Worm (Caenorhabditis elegans) whole organism, L3 larva: ENCODE results near the gene cutl-29.

Experiments
- ZK546.5 ChIP-seq: sonication (generic microtip); optimal IDR thresholded peaks from 2 replicates; lab custom pipeline; 2017; ENCODE audit warnings: missing biosample characterization, missing genetic modification characterization
- aly-2 ChIP-seq: fragments of 150-350 bp; optimal IDR thresholded peaks from 2 replicates; lab custom pipeline; 2014; ENCODE audit warnings: missing biosample characterization, missing genetic modification characterization
- ceh-16 ChIP-seq: sonication (generic microtip); optimal IDR thresholded peaks from 2 replicates; lab custom pipeline; 2017; ENCODE audit warnings: missing biosample characterization, missing genetic modification characterization
- ceh-28 ChIP-seq: fragments of 150-350 bp; optimal IDR thresholded peaks from 2 replicates; lab custom pipeline; 2014; ENCODE audit warnings: missing biosample characterization, missing genetic modification reagents, missing genetic modification characterization
- ceh-82 ChIP-seq: fragments of 150-350 bp; optimal IDR thresholded peaks from 2 replicates; lab custom pipeline; 2014; ENCODE audit warnings: missing biosample characterization, missing genetic modification characterization
- ceh-9 ChIP-seq: sonication (generic microtip); optimal IDR thresholded peaks from 2 replicates; lab custom pipeline; 2018; ENCODE audit warnings: missing biosample characterization, missing genetic modification characterization
- daf-12 ChIP-seq: fragments of 150-350 bp; optimal IDR thresholded peaks from 2 replicates; lab custom pipeline; 2014; ENCODE audit warnings: missing biosample characterization, missing genetic modification reagents, missing genetic modification characterization
- egl-27 ChIP-seq: sonication (generic microtip); optimal IDR thresholded peaks from 4 replicates; lab custom pipeline; 2017; ENCODE audit warnings: missing biosample characterization, missing genetic modification reagents, missing genetic modification characterization
- egl-5 ChIP-seq: fragments of 150-350 bp; optimal IDR thresholded peaks from 2 replicates; lab custom pipeline; 2017; ENCODE audit warnings: missing biosample characterization, missing genetic modification reagents, missing genetic modification characterization, inconsistent platforms
- elt-2 ChIP-seq: sonication (generic microtip); optimal IDR thresholded peaks from 2 replicates; lab custom pipeline; 2016; ENCODE audit warnings: missing genetic modification reagents, mild to moderate bottlenecking, missing genetic modification characterization, missing compliant biosample characterization
- elt-3 ChIP-seq, 3 experiments: fragments of 150-350 bp in 1 of 3; sonication (generic microtip) in 2 of 3; optimal IDR thresholded peaks; 2 replicates in 2 of 3; 4 replicates in 1 of 3; lab custom pipeline; 2014 to 2017; ENCODE audit warnings: missing biosample characterization in 3 of 3, missing genetic modification characterization in 3 of 3
- fkh-10 ChIP-seq: sonication (generic microtip); optimal IDR thresholded peaks from 2 replicates; lab custom pipeline; 2017; ENCODE audit warnings: missing biosample characterization, missing genetic modification reagents, missing genetic modification characterization
- fkh-2 ChIP-seq: fragments of 150-350 bp; optimal IDR thresholded peaks from 2 replicates; lab custom pipeline; 2014; ENCODE audit warnings: missing biosample characterization, missing genetic modification reagents, missing genetic modification characterization
- fos-1 ChIP-seq: fragments of 150-350 bp; optimal IDR thresholded peaks from 2 replicates; lab custom pipeline; 2014; ENCODE audit warnings: missing biosample characterization, missing genetic modification characterization
- hmg-11 ChIP-seq: sonication (generic microtip); optimal IDR thresholded peaks from 2 replicates; lab custom pipeline; 2016; ENCODE audit warnings: missing genetic modification characterization, missing compliant biosample characterization
- jun-1 ChIP-seq: fragments of 150-350 bp; optimal IDR thresholded peaks from 2 replicates; lab custom pipeline; 2014; ENCODE audit warnings: missing biosample characterization, missing genetic modification reagents, missing genetic modification characterization
- lin-15B ChIP-seq: fragments of 150-350 bp; optimal IDR thresholded peaks from 2 replicates; lab custom pipeline; 2014; ENCODE audit warnings: missing biosample characterization, missing genetic modification characterization
- lin-39 ChIP-seq: fragments of 150-350 bp; optimal IDR thresholded peaks from 2 replicates; lab custom pipeline; 2018; ENCODE audit warnings: missing biosample characterization, missing genetic modification reagents, missing genetic modification characterization
- lsy-12 ChIP-seq: sonication (generic microtip); optimal IDR thresholded peaks from 2 replicates; lab custom pipeline; 2016; ENCODE audit warnings: mild to moderate bottlenecking, missing genetic modification characterization, missing compliant biosample characterization
- mml-1 ChIP-seq: fragments of 150-350 bp; sonication (generic microtip); optimal IDR thresholded peaks from 3 replicates; lab custom pipeline; 2014; ENCODE audit warnings: missing biosample characterization, missing genetic modification characterization
- nfya-1 ChIP-seq: sonication (generic microtip); optimal IDR thresholded peaks from 2 replicates; lab custom pipeline; 2017; ENCODE audit warnings: missing genetic modification characterization, mild to moderate bottlenecking, missing compliant biosample characterization, antibody characterized with exemption, moderate library complexity; ENCODE audit not compliant: insufficient read depth
- nhr-11 ChIP-seq: fragments of 150-350 bp; optimal IDR thresholded peaks from 2 replicates; lab custom pipeline; 2014; ENCODE audit warnings: missing biosample characterization, missing genetic modification characterization
- nhr-12 ChIP-seq: fragments of 150-350 bp; optimal IDR thresholded peaks from 2 replicates; lab custom pipeline; 2014; ENCODE audit warnings: missing biosample characterization, missing genetic modification characterization
- nhr-23 ChIP-seq: fragments of 150-350 bp; optimal IDR thresholded peaks from 2 replicates; lab custom pipeline; 2014; ENCODE audit warnings: missing biosample characterization, missing genetic modification reagents, missing genetic modification characterization
- nhr-237 ChIP-seq: fragments of 150-350 bp; optimal IDR thresholded peaks from 2 replicates; lab custom pipeline; 2014; ENCODE audit warnings: missing biosample characterization, missing genetic modification characterization
- nhr-25 ChIP-seq: sonication (generic microtip); optimal IDR thresholded peaks from 2 replicates; lab custom pipeline; 2017; ENCODE audit warnings: missing biosample characterization, missing genetic modification characterization
- nhr-28 ChIP-seq: fragments of 150-350 bp; optimal IDR thresholded peaks from 2 replicates; lab custom pipeline; 2014; ENCODE audit warnings: missing biosample characterization, missing genetic modification characterization
- nhr-43 ChIP-seq: sonication (generic microtip); optimal IDR thresholded peaks from 2 replicates; lab custom pipeline; 2016; ENCODE audit warnings: mild to moderate bottlenecking, missing genetic modification characterization, missing compliant biosample characterization; ENCODE audit not compliant: poor library complexity, severe bottlenecking
- nhr-67 ChIP-seq: fragments of 150-350 bp; optimal IDR thresholded peaks from 2 replicates; lab custom pipeline; 2014; ENCODE audit warnings: missing biosample characterization, missing genetic modification characterization
- nhr-77 ChIP-seq: fragments of 150-350 bp; optimal IDR thresholded peaks from 2 replicates; lab custom pipeline; 2014; ENCODE audit warnings: missing biosample characterization, missing genetic modification characterization
- pha-4 ChIP-seq: fragments of 150-350 bp; optimal IDR thresholded peaks from 2 replicates; lab custom pipeline; 2014; ENCODE audit warnings: missing biosample characterization, missing genetic modification reagents, missing genetic modification characterization
- pqm-1 ChIP-seq: fragments of 150-350 bp; optimal IDR thresholded peaks from 2 replicates; lab custom pipeline; 2017; ENCODE audit warnings: missing biosample characterization, missing genetic modification characterization, inconsistent platforms
- sea-2 ChIP-seq: fragments of 150-350 bp; sonication (generic microtip); optimal IDR thresholded peaks from 4 replicates; lab custom pipeline; 2014; ENCODE audit warnings: missing biosample characterization, missing genetic modification reagents, missing genetic modification characterization
- snpc-4 ChIP-seq: fragments of 150-350 bp; optimal IDR thresholded peaks from 2 replicates; lab custom pipeline; 2014; ENCODE audit warnings: missing biosample characterization, missing genetic modification characterization
- tbx-2 ChIP-seq: sonication (generic microtip); optimal IDR thresholded peaks from 2 replicates; lab custom pipeline; 2016; ENCODE audit warnings: mild to moderate bottlenecking, missing genetic modification characterization, missing compliant biosample characterization
- zag-1 ChIP-seq: fragments of 150-350 bp; optimal IDR thresholded peaks from 2 replicates; lab custom pipeline; 2014; ENCODE audit warnings: missing biosample characterization, missing genetic modification characterization
- ztf-11 ChIP-seq: fragments of 150-350 bp; optimal IDR thresholded peaks from 2 replicates; lab custom pipeline; 2014; ENCODE audit warnings: missing biosample characterization, missing genetic modification characterization

The cutl-29 gene

ce11 chrX:8286740-8287299, 16.0 kb upstream of the cutl-29 start, which contains the start of gene sec-16A.2 (continued):
- TF ChIP-seq lin-39 (tag; lab: Kevin White, UChicago) (peak; percentile 97), nhr-237 (tag; lab: Kevin White, UChicago) (no peak), nhr-67 (no peak), egl-5 (peak; percentile 95), ceh-16 (tag; lab: Kevin White, UChicago) (no peak), ceh-9 (no peak), nhr-25 (peak; percentile 80), fos-1 (no peak), fkh-2 (tag; lab: Kevin White, UChicago) (no peak), nhr-23 (tag; lab: Kevin White, UChicago) (peak; percentile 79), lsy-12 (tag; lab: Kevin White, UChicago) (no peak), nhr-11 (tag; lab: Kevin White, UChicago) (peak; percentile 15), snpc-4 (peak; percentile 57)

ce11 chrX:8286164-8286563, 15.3 kb upstream of the cutl-29 start:
- TF ChIP-seq egl-5: no peak
- TF ChIP-seq pqm-1 (tag; lab: Kevin White, UChicago): no peak
- TF ChIP-seq zag-1: no peak
- TF ChIP-seq jun-1 (tag; lab: Kevin White, UChicago): no peak
- TF ChIP-seq nhr-23 (tag; lab: Kevin White, UChicago): no peak
- no peak for TF ChIP-seq nhr-28 (tag; lab: Kevin White, UChicago)
- TF ChIP-seq lsy-12 (tag; lab: Kevin White, UChicago): no peak
- TF ChIP-seq sea-2 (GFP tag; lab: Kevin White, UChicago): no peak
- TF ChIP-seq ZK546.5 (tag; lab: Kevin White, UChicago): no peak
- TF ChIP-seq nhr-77 (tag; lab: Kevin White, UChicago): no peak

ce11 chrX:8285169-8285796, 14.5 kb upstream of the cutl-29 start, which contains the start of the genes fis-2 and F13B9.2:
Gene fis-2 (minus strand): TSS chrX:8285219.
Gene F13B9.2 (plus strand): TSS chrX:8285683.
- TF ChIP-seq nhr-23 (tag; lab: Kevin White, UChicago) (peak; percentile 46), elt-2 (no peak)

- TF ChIP-seq hmg-11 (tag; lab: Kevin White, UChicago) (no peak), ceh-82 (no peak), ztf-11 (tag; lab: Kevin White, UChicago) (no peak), nhr-25 (no peak), ceh-9 (no peak), nhr-23 (tag; lab: Kevin White, UChicago) (no peak), ceh-16 (tag; lab: Kevin White, UChicago) (no peak), elt-3 (tag; optimal IDR thresholded peaks at IDR 0.05; lab: Kevin White, UChicago) (no peak), mml-1 (tag; lab: Kevin White, UChicago) (no peak), aly-2 (tag; lab: Kevin White, UChicago) (no peak), nhr-12 (tag; lab: Kevin White, UChicago) (no peak), elt-2 (no peak), lin-15B (tag; lab: Kevin White, UChicago) (no peak), fkh-2 (tag; lab: Kevin White, UChicago) (no peak)
- TF ChIP-seq, all 47 proteins: peak for 0
Measured at ce11 chrX:8284003-8284402, 13.2 kb upstream of the cutl-29 start.

- TF ChIP-seq nfya-1 (tag; lab: Kevin White, UChicago) (no peak), nhr-25 (no peak), nhr-23 (tag; lab: Kevin White, UChicago) (no peak), pha-4 (tag; lab: Kevin White, UChicago) (no peak), nhr-77 (tag; lab: Kevin White, UChicago) (no peak), hmg-11 (tag; lab: Kevin White, UChicago) (no peak), lsy-12 (tag; lab: Kevin White, UChicago) (no peak), ceh-28 (tag; lab: Kevin White, UChicago) (no peak), daf-12 (tag; lab: Kevin White, UChicago) (no peak), ZK546.5 (tag; lab: Kevin White, UChicago) (no peak), fkh-10 (GFP tag; lab: Kevin White, UChicago) (no peak), tbx-2 (tag; lab: Kevin White, UChicago) (no peak), egl-27 (no peak), nhr-12 (tag; lab: Kevin White, UChicago) (no peak), nhr-43 (tag; lab: Kevin White, UChicago) (no peak), aly-2 (tag; lab: Kevin White, UChicago) (no peak), pqm-1 (tag; lab: Kevin White, UChicago) (no peak), nhr-28 (tag; lab: Kevin White, UChicago) (no peak), jun-1 (tag; lab: Kevin White, UChicago) (no peak)
- TF ChIP-seq, all 47 proteins: peak for 0
Measured at ce11 chrX:8276984-8277383, 6.2 kb upstream of the cutl-29 start.
